Fruit fly (Drosophila melanogaster) whole organism: ENCODE results near the gene Nca.

ENCODE experiments used
- CG8478 ChIP-seq: fragments of >200 bp; optimal IDR thresholded peaks from 2 replicates; lab custom pipeline; 2018; ENCODE audit warnings: inconsistent platforms
- Dll ChIP-seq: fragments of >200 bp; optimal IDR thresholded peaks from 2 replicates; lab custom pipeline; 2017
- EcR ChIP-seq, 2 experiments: fragments of >200 bp; optimal IDR thresholded peaks; 2 replicates each; lab custom pipeline; 2017; ENCODE audit warnings: missing biosample characterization in 2 of 2, missing genetic modification characterization in 2 of 2, missing genetic modification reagents in 2 of 2
- pan ChIP-seq: fragments of >200 bp; optimal IDR thresholded peaks from 2 replicates; lab custom pipeline; 2017
- psq ChIP-seq: fragments of >200 bp; optimal IDR thresholded peaks from 2 replicates; lab custom pipeline; 2017
- usp ChIP-seq: fragments of >200 bp; optimal IDR thresholded peaks from 2 replicates; lab custom pipeline; 2017; ENCODE audit warnings: missing biosample characterization, missing genetic modification characterization, mixed read lengths

Gene Nca

DNA sequence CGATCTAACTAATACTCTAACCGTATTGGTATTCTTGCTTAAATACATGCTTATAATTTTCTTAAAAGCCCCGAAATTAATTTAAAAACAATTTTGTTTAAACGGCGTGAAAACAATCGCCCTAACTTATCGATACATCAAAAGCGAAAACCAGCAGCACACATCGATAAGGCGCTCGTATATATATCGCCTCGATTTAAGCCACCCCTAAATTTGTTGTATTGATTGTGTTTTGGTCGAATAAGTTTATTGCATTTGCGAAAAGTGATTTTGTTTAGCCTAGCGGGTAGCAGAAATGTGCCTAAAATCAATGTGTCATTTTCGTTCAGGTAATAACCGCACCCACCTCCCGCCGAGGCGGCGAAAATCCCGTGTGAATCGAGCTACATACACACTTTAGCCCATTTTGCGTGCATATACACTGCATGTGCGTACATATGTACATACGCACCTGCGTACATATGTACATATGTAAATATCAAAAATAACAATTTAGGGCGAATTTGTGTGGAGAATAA is at the start of gene Nca, which contains the start of gene CG7646:
Nca (plus strand) TSS at position 174 of the 518 bp plus-strand sequence.
CG7646 (plus strand) TSS at position 174 of the 518 bp plus-strand sequence.
- TF ChIP-seq pan (lab: Kevin White, UChicago) (no peak), EcR (GFP tag; optimal IDR thresholded peaks at IDR 0.05; lab: Kevin White, UChicago) (no peak), psq (lab: Kevin White, UChicago) (no peak), CG8478 (lab: Kevin White, UChicago) (no peak), usp (GFP tag; lab: Kevin White, UChicago) (no peak), Dll (lab: Kevin White, UChicago) (no peak)

DNA sequence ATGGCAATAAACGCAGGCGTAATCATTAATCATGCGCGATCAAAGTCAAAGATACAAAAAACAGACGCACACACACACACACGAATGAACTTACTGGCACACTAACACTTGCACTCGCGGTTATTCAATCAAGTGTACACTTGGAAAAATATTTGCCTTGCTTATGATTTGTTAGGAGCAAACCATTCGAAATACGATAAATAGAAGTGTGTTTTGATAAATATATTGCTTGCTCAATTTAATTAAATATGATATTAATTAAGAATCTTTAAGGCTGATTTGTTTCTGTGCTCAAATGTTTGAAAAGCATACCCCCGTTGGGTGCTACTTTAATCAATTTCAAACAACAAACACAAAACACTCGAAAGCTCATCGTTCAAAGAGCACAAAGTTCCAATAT is 46.2 kb upstream of the Nca start:
- TF ChIP-seq usp (GFP tag; lab: Kevin White, UChicago) (no peak), CG8478 (lab: Kevin White, UChicago) (no peak), pan (lab: Kevin White, UChicago) (no peak), Dll (lab: Kevin White, UChicago) (no peak), psq (lab: Kevin White, UChicago) (no peak), EcR (GFP tag; optimal IDR thresholded peaks at IDR 0.05; lab: Kevin White, UChicago) (no peak)

DNA sequence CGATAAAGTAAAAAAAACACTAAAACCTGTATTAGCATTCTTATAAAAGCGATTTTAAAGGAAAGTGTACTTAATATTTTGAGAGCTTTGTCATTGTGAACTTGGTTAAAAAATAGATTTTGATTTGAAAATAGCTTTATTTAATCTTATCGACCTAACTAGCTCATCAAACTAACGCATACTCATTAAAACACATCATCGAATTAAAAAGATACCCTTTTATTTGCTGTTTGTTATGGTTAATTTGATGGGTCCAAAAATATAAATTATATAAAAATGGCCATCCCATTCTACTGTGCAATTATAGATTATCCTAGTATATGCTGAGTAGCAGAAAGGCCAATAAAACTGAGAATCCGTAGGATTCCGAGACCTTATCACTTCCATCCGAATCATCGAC is 40.7 kb upstream of the Nca start, which contains the start of gene CG32219:
CG32219 (minus strand) TSS at position 101 of the 400 bp plus-strand sequence.
- no peak for TF ChIP-seq psq (lab: Kevin White, UChicago)
- TF ChIP-seq CG8478 (lab: Kevin White, UChicago), result no peak

DNA sequence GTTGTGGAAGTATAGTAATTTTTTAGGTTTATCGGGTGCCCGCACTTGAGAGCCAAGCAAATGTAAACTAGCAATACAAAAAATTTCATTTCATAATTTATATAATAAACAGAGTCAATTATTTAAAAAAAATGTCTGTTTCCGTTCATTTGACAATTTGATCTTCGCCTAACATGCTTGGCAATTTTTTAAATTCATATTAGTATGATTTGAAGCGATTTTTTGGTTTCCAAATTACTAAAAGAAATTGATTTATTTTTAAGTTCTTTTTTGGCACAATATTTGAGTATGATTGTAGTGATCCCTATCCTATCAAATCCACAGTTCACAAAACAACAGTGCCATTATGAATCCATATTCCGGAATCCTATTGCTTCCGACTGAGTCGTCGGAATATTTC is 39.8 kb upstream of the Nca start, which contains the start of gene CG34258:
CG34258 (minus strand) TSS at position 101 of the 400 bp plus-strand sequence.
- TF ChIP-seq CG8478 (lab: Kevin White, UChicago) (no peak), psq (lab: Kevin White, UChicago) (no peak), EcR (GFP tag; optimal IDR thresholded peaks at IDR 0.05; lab: Kevin White, UChicago) (no peak), pan (lab: Kevin White, UChicago) (no peak), usp (GFP tag; lab: Kevin White, UChicago) (no peak)

- TF ChIP-seq EcR (GFP tag; optimal IDR thresholded peaks at IDR 0.05; lab: Kevin White, UChicago) (no peak), pan (lab: Kevin White, UChicago) (no peak), usp (GFP tag; lab: Kevin White, UChicago) (no peak), Dll (lab: Kevin White, UChicago) (no peak), psq (lab: Kevin White, UChicago) (no peak), CG8478 (lab: Kevin White, UChicago) (no peak)
Observed at dm6 chr3L:19952690-19953089, 39.0 kb upstream of the Nca start, which contains the start of gene CG33710. Gene CG33710 (minus strand): TSS chr3L:19952790.

- no peak for TF ChIP-seq usp (GFP tag; lab: Kevin White, UChicago)
- TF ChIP-seq EcR (GFP tag; optimal IDR thresholded peaks at IDR 0.05; lab: Kevin White, UChicago), result no peak
- no peak for TF ChIP-seq pan (lab: Kevin White, UChicago)
- TF ChIP-seq psq (lab: Kevin White, UChicago), result no peak
- TF ChIP-seq Dll (lab: Kevin White, UChicago), result no peak
- no peak for TF ChIP-seq CG8478 (lab: Kevin White, UChicago)
Observed at dm6 chr3L:19953612-19954011, 38.1 kb upstream of the Nca start, which contains the start of gene CG42655. Gene CG42655 (minus strand): TSS chr3L:19953712.

- TF ChIP-seq usp (GFP tag; lab: Kevin White, UChicago), result no peak
- no peak for TF ChIP-seq CG8478 (lab: Kevin White, UChicago)
- TF ChIP-seq EcR (GFP tag; optimal IDR thresholded peaks at IDR 0.05; lab: Kevin White, UChicago), result no peak
- no peak for TF ChIP-seq psq (lab: Kevin White, UChicago)
- TF ChIP-seq Dll (lab: Kevin White, UChicago), result no peak
- no peak for TF ChIP-seq pan (lab: Kevin White, UChicago)
Observed at dm6 chr3L:19954426-19954825, 37.3 kb upstream of the Nca start, which contains the start of gene CG42654. Gene CG42654 (minus strand): TSS chr3L:19954526.

DNA sequence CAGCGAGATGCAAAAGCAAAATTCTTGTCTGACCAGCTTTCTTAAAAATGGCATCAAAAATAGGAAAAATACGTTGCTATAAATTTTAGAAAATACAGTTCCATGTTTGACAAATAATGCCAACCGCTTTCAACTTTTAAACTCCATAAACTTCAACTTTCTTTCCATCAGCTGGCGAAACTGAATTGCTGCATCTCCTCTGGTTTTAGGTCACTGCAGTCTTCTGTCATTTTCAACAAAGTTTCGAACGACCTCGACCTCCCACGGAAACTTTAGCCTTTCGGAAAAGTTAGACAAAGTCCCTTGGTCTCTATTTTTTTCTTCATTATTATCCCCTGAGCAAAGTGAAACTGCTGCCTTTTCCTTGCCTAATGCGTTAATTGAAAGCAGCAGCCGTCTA is 36.0 kb upstream of the Nca start, which contains the start of gene CG42263:
CG42263 (minus strand) TSS at position 101 of the 400 bp plus-strand sequence.
- TF ChIP-seq Dll (lab: Kevin White, UChicago) (no peak), usp (GFP tag; lab: Kevin White, UChicago) (no peak), EcR (GFP tag; optimal IDR thresholded peaks at IDR 0.05; lab: Kevin White, UChicago) (no peak), pan (lab: Kevin White, UChicago) (no peak), psq (lab: Kevin White, UChicago) (no peak), CG8478 (lab: Kevin White, UChicago) (no peak)

- no peak for TF ChIP-seq usp (GFP tag; lab: Kevin White, UChicago)
- no peak for TF ChIP-seq Dll (lab: Kevin White, UChicago)
- TF ChIP-seq EcR (GFP tag; optimal IDR thresholded peaks at IDR 0.05; lab: Kevin White, UChicago), result no peak
- TF ChIP-seq pan (lab: Kevin White, UChicago), result no peak
Observed at dm6 chr3L:19961805-19962204, 29.9 kb upstream of the Nca start.

dm6 chr3L:19968725-19969598 is 22.7 kb upstream of the Nca start:
- TF ChIP-seq Dll (lab: Kevin White, UChicago), result no peak
- TF ChIP-seq psq (lab: Kevin White, UChicago), result no peak
- TF ChIP-seq EcR (GFP tag; optimal IDR thresholded peaks at IDR 0.05; lab: Kevin White, UChicago), result no peak
- TF ChIP-seq usp (GFP tag; lab: Kevin White, UChicago), result no peak
- TF ChIP-seq pan (lab: Kevin White, UChicago), result no peak
- no peak for TF ChIP-seq CG8478 (lab: Kevin White, UChicago)

DNA sequence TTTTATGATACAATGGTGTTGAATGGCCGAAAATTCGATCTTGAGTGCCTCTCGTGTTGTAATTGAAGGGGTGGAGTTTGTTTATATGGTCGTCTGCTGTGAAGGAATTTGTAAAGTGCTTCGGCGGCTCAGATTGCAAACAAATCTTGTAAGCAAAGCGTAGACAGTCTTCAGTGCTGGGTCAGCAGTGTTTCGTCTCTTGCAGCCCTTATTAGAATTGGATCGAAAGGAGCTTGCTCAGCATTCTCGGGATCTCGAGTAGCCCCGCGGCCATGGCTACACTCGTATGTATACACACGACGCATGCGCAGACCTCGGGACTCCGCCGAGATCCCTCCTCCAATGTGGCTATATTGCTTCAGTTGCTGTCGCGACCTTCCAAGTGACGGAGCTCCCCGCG is 13.6 kb upstream of the Nca start:
- no peak for TF ChIP-seq CG8478 (lab: Kevin White, UChicago)
- no peak for TF ChIP-seq EcR (GFP tag; optimal IDR thresholded peaks at IDR 0.05; lab: Kevin White, UChicago)
- TF ChIP-seq psq (lab: Kevin White, UChicago), result no peak
- no peak for TF ChIP-seq Dll (lab: Kevin White, UChicago)
- TF ChIP-seq usp (GFP tag; lab: Kevin White, UChicago), result no peak
- TF ChIP-seq pan (lab: Kevin White, UChicago), result no peak
